Worm (Caenorhabditis elegans) whole organism, L2 larva: Measurements from ENCODE around the gene C17F4.11.

Source experiments
- ceh-82 ChIP-seq: fragments of 150-350 bp; optimal IDR thresholded peaks from 2 replicates; lab custom pipeline; 2014; ENCODE audit warnings: missing biosample characterization, missing genetic modification characterization
- elt-3 ChIP-seq: sonication (generic microtip); optimal IDR thresholded peaks from 2 replicates; lab custom pipeline; 2017; ENCODE audit warnings: missing biosample characterization, missing genetic modification characterization
- fos-1 ChIP-seq: fragments of 150-350 bp; optimal IDR thresholded peaks from 2 replicates; lab custom pipeline; 2014; ENCODE audit warnings: missing biosample characterization, missing genetic modification characterization
- nhr-237 ChIP-seq: fragments of 150-350 bp; optimal IDR thresholded peaks from 2 replicates; lab custom pipeline; 2014; ENCODE audit warnings: missing biosample characterization, missing genetic modification characterization
- nhr-25 ChIP-seq: fragments of 150-350 bp; sonication (generic microtip); optimal IDR thresholded peaks from 3 replicates; lab custom pipeline; 2014; ENCODE audit warnings: missing biosample characterization, missing genetic modification characterization
- nhr-6 ChIP-seq: fragments of 150-350 bp; optimal IDR thresholded peaks from 2 replicates; lab custom pipeline; 2014; ENCODE audit warnings: missing biosample characterization, missing genetic modification characterization
- skn-1 ChIP-seq: sonication (generic microtip); optimal IDR thresholded peaks from 2 replicates; lab custom pipeline; 2017; ENCODE audit warnings: missing biosample characterization, missing genetic modification characterization
- snpc-4 ChIP-seq: fragments of 150-350 bp; optimal IDR thresholded peaks from 2 replicates; lab custom pipeline; 2014; ENCODE audit warnings: missing biosample characterization, missing genetic modification characterization
- unc-39 ChIP-seq: fragments of 150-350 bp; optimal IDR thresholded peaks from 2 replicates; lab custom pipeline; 2014; ENCODE audit warnings: missing biosample characterization, missing genetic modification characterization
- zag-1 ChIP-seq: fragments of 150-350 bp; optimal IDR thresholded peaks from 2 replicates; lab custom pipeline; 2014; ENCODE audit warnings: missing biosample characterization, missing genetic modification characterization
- ztf-11 ChIP-seq: sonication (generic microtip); optimal IDR thresholded peaks from 2 replicates; lab custom pipeline; 2017; ENCODE audit warnings: missing biosample characterization, missing genetic modification characterization
- ztf-4 ChIP-seq: fragments of 150-350 bp; optimal IDR thresholded peaks from 2 replicates; lab custom pipeline; 2014; ENCODE audit warnings: missing biosample characterization, missing genetic modification characterization

- TF ChIP-seq nhr-25 (tag; lab: Kevin White, UChicago) (no peak), ztf-4 (tag; lab: Kevin White, UChicago) (no peak), nhr-237 (tag; lab: Kevin White, UChicago) (no peak), ztf-11 (no peak), zag-1 (tag; lab: Kevin White, UChicago) (no peak), elt-3 (tag; lab: Kevin White, UChicago) (no peak), snpc-4 (no peak), nhr-6 (tag; lab: Kevin White, UChicago) (no peak), ceh-82 (tag; lab: Kevin White, UChicago) (no peak), unc-39 (no peak), skn-1 (tag; lab: Kevin White, UChicago) (no peak), fos-1 (peak; percentile 69)
Observed at ce11 chrII:3245836-3246235, 8.6 kb downstream of the C17F4.11 start, which contains the start of gene C17F4.7.
